Fruit fly (Drosophila melanogaster) whole organism, embryonic: ENCODE measurements around the gene Polr2I.

Experiments used
- Adf1 ChIP-seq: fragments of 200-800 bp; sonication (Bioruptor generic); IDR thresholded peaks from 2 replicates; pipeline ENCODE4 v1.3.6; 2022; ENCODE audit warnings: missing biosample characterization, missing genetic modification characterization
- Aef1 ChIP-seq: fragments of 200-800 bp; sonication (Bioruptor generic); IDR thresholded peaks from 3 replicates; pipeline ENCODE4 v1.3.6; 2022; ENCODE audit warnings: missing biosample characterization, missing genetic modification characterization
- CG10366 ChIP-seq: fragments of 200-800 bp; sonication (Bioruptor generic); IDR thresholded peaks from 2 replicates; pipeline ENCODE4 v1.3.6; 2022; ENCODE audit warnings: missing biosample characterization, missing genetic modification characterization
- CG10462 ChIP-seq: fragments of 200-800 bp; sonication (Bioruptor generic); optimal IDR thresholded peaks from 2 replicates; lab custom pipeline; 2016; ENCODE audit warnings: missing biosample characterization, missing genetic modification characterization
- CG11723 ChIP-seq: fragments of 200-800 bp; sonication (Bioruptor generic); optimal IDR thresholded peaks from 2 replicates; lab custom pipeline; 2017; ENCODE audit warnings: missing biosample characterization, mild to moderate bottlenecking, missing genetic modification characterization
- CG12155 ChIP-seq: fragments of 200-800 bp; sonication (Bioruptor generic); optimal IDR thresholded peaks from 3 replicates; lab custom pipeline; 2016; ENCODE audit warnings: missing biosample characterization, missing genetic modification characterization
- CG12659 ChIP-seq: fragments of 200-800 bp; sonication (Bioruptor generic); optimal IDR thresholded peaks from 3 replicates; lab custom pipeline; 2017; ENCODE audit warnings: mild to moderate bottlenecking, missing biosample characterization, missing genetic modification reagents, missing genetic modification characterization
- CG14667 ChIP-seq: fragments of 200-800 bp; sonication (Bioruptor generic); IDR thresholded peaks from 2 replicates; pipeline ENCODE4 v1.3.6; 2022; ENCODE audit warnings: missing biosample characterization, missing genetic modification characterization
- CG14710 ChIP-seq: fragments of 200-800 bp; sonication (Bioruptor generic); optimal IDR thresholded peaks from 3 replicates; lab custom pipeline; 2019; ENCODE audit warnings: missing biosample characterization, mild to moderate bottlenecking, missing genetic modification characterization, moderate library complexity
- CG1603 ChIP-seq: fragments of 200-800 bp; sonication (Bioruptor generic); optimal IDR thresholded peaks from 2 replicates; lab custom pipeline; 2019; ENCODE audit warnings: missing biosample characterization, mild to moderate bottlenecking, missing genetic modification characterization, moderate library complexity
- CG17328 ChIP-seq: fragments of 200-800 bp; sonication (Bioruptor generic); IDR thresholded peaks from 2 replicates; pipeline ENCODE4 v1.3.6; 2022; ENCODE audit warnings: missing biosample characterization, missing genetic modification characterization
- CG17385 ChIP-seq: fragments of 200-800 bp; sonication (Bioruptor generic); optimal IDR thresholded peaks from 3 replicates; lab custom pipeline; 2018; ENCODE audit warnings: missing biosample characterization, mild to moderate bottlenecking, missing genetic modification characterization
- CG18262 ChIP-seq: fragments of 200-800 bp; optimal IDR thresholded peaks from 3 replicates; lab custom pipeline; 2019; ENCODE audit warnings: missing biosample characterization, mild to moderate bottlenecking, missing genetic modification characterization, moderate library complexity
- CG1832 ChIP-seq: fragments of 200-800 bp; sonication (Bioruptor generic); optimal IDR thresholded peaks from 2 replicates; lab custom pipeline; 2017; ENCODE audit warnings: missing biosample characterization, mild to moderate bottlenecking, missing genetic modification characterization, inconsistent platforms
- CG2116 ChIP-seq: fragments of 200-800 bp; sonication (Bioruptor generic); optimal IDR thresholded peaks from 3 replicates; lab custom pipeline; 2018; ENCODE audit warnings: missing biosample characterization, mild to moderate bottlenecking, missing genetic modification characterization
- CG2199 ChIP-seq: fragments of 200-800 bp; sonication (Bioruptor generic); IDR thresholded peaks from 3 replicates; pipeline ENCODE4 v1.3.6; 2022; ENCODE audit warnings: missing biosample characterization, missing genetic modification characterization
- CG2202 ChIP-seq: fragments of 200-800 bp; sonication (Bioruptor generic); optimal IDR thresholded peaks from 2 replicates; lab custom pipeline; 2018; ENCODE audit warnings: missing biosample characterization, mild to moderate bottlenecking, missing genetic modification characterization
- CG2712 ChIP-seq: fragments of 200-800 bp; optimal IDR thresholded peaks from 3 replicates; lab custom pipeline; 2019; ENCODE audit warnings: missing biosample characterization, mild to moderate bottlenecking, missing genetic modification characterization, moderate library complexity
- CG31441 ChIP-seq: fragments of 200-800 bp; sonication (Bioruptor generic); IDR thresholded peaks from 2 replicates; pipeline ENCODE4 v1.3.6; 2022; ENCODE audit warnings: missing biosample characterization, missing genetic modification characterization
- CG33213 ChIP-seq: fragments of 200-800 bp; sonication (Bioruptor generic); optimal IDR thresholded peaks from 3 replicates; lab custom pipeline; 2016; ENCODE audit warnings: missing biosample characterization, missing genetic modification characterization
- CG3847 ChIP-seq: fragments of 200-800 bp; sonication (Bioruptor generic); IDR thresholded peaks from 2 replicates; pipeline ENCODE4 v1.3.6; 2022; ENCODE audit warnings: missing biosample characterization, missing genetic modification characterization
- CG4617 ChIP-seq: fragments of 200-800 bp; sonication (Bioruptor generic); optimal IDR thresholded peaks from 3 replicates; lab custom pipeline; 2016; ENCODE audit warnings: missing biosample characterization, missing genetic modification characterization, borderline replicate concordance
- CG4854 ChIP-seq: fragments of 200-800 bp; sonication (Bioruptor generic); optimal IDR thresholded peaks from 2 replicates; lab custom pipeline; 2016; ENCODE audit warnings: missing biosample characterization, missing genetic modification characterization, inconsistent platforms
- CG5245 ChIP-seq: fragments of 200-800 bp; sonication (Bioruptor generic); optimal IDR thresholded peaks from 3 replicates; lab custom pipeline; 2016; ENCODE audit warnings: missing biosample characterization, missing genetic modification characterization
- CG6175 ChIP-seq: fragments of 200-800 bp; sonication (Bioruptor generic); IDR thresholded peaks from 3 replicates; pipeline ENCODE4 v1.3.6; 2022; ENCODE audit warnings: missing biosample characterization, missing genetic modification characterization
- CG6272 ChIP-seq: fragments of 200-800 bp; sonication (Bioruptor generic); IDR thresholded peaks from 2 replicates; pipeline ENCODE4 v1.3.6; 2022; ENCODE audit warnings: missing biosample characterization, missing genetic modification characterization
- CG6689 ChIP-seq: fragments of 200-800 bp; sonication (Bioruptor generic); IDR thresholded peaks from 2 replicates; pipeline ENCODE4 v1.3.6; 2022; ENCODE audit warnings: missing biosample characterization, missing genetic modification characterization
- CG7372 ChIP-seq: fragments of 200-800 bp; sonication (Bioruptor generic); IDR thresholded peaks from 2 replicates; pipeline ENCODE4 v1.3.6; 2022; ENCODE audit warnings: missing biosample characterization, missing genetic modification characterization
- CG9215 ChIP-seq: fragments of 200-800 bp; sonication (Bioruptor generic); IDR thresholded peaks from 2 replicates; pipeline ENCODE4 v1.3.6; 2022; ENCODE audit warnings: missing biosample characterization, missing genetic modification characterization
- Dll ChIP-seq: fragments of 200-800 bp; sonication (Bioruptor generic); IDR thresholded peaks from 4 replicates; pipeline ENCODE4 v1.3.6; 2022; ENCODE audit warnings: missing biosample characterization, missing genetic modification characterization; ENCODE audit not compliant: partially characterized antibody
- Dp ChIP-seq: fragments of 200-800 bp; sonication (Bioruptor generic); optimal IDR thresholded peaks from 2 replicates; lab custom pipeline; 2018; ENCODE audit warnings: missing biosample characterization, mild to moderate bottlenecking, missing genetic modification characterization, moderate library complexity
- GATAe ChIP-seq: fragments of 200-800 bp; sonication (Bioruptor generic); conservative IDR thresholded peaks from 2 replicates; pipeline ENCODE4 v1.3.6; 2022; ENCODE audit warnings: missing biosample characterization, missing genetic modification characterization
- H15 ChIP-seq: fragments of 200-800 bp; sonication (Bioruptor generic); IDR thresholded peaks from 3 replicates; pipeline ENCODE4 v1.3.6; 2022; ENCODE audit warnings: missing biosample characterization, missing genetic modification characterization
- HmgD ChIP-seq: fragments of 200-800 bp; sonication (Bioruptor generic); optimal IDR thresholded peaks from 3 replicates; lab custom pipeline; 2016; ENCODE audit warnings: missing biosample characterization, missing genetic modification characterization
- Jarid2 ChIP-seq: fragments of 200-800 bp; sonication (Bioruptor generic); optimal IDR thresholded peaks from 3 replicates; lab custom pipeline; 2017; ENCODE audit warnings: mild to moderate bottlenecking, missing biosample characterization, missing genetic modification reagents, missing genetic modification characterization
- Lhr ChIP-seq: fragments of 200-800 bp; sonication (Bioruptor generic); optimal IDR thresholded peaks from 3 replicates; lab custom pipeline; 2017; ENCODE audit warnings: mild to moderate bottlenecking, missing biosample characterization, missing genetic modification reagents, missing genetic modification characterization
- bowl ChIP-seq: fragments of 200-800 bp; sonication (Bioruptor generic); IDR thresholded peaks from 2 replicates; pipeline ENCODE4 v1.3.6; 2022; ENCODE audit warnings: missing biosample characterization, missing genetic modification characterization
- cas ChIP-seq: fragments of 200-800 bp; sonication (Bioruptor generic); IDR thresholded peaks from 2 replicates; pipeline ENCODE4 v1.3.6; 2022; ENCODE audit warnings: missing biosample characterization, missing genetic modification characterization
- lmd ChIP-seq: fragments of 200-800 bp; sonication (Bioruptor generic); IDR thresholded peaks from 2 replicates; pipeline ENCODE4 v1.3.6; 2022; ENCODE audit warnings: missing biosample characterization, missing genetic modification characterization
- phol ChIP-seq: fragments of 200-800 bp; sonication (Bioruptor generic); optimal IDR thresholded peaks from 3 replicates; lab custom pipeline; 2018; ENCODE audit warnings: missing biosample characterization, mild to moderate bottlenecking, missing genetic modification characterization, moderate library complexity
- pros ChIP-seq: fragments of 200-800 bp; sonication (Bioruptor generic); optimal IDR thresholded peaks from 3 replicates; lab custom pipeline; 2019; ENCODE audit warnings: missing biosample characterization, mild to moderate bottlenecking, missing genetic modification characterization, moderate library complexity
- row ChIP-seq: fragments of 200-800 bp; sonication (Bioruptor generic); IDR thresholded peaks from 3 replicates; pipeline ENCODE4 v1.3.6; 2022; ENCODE audit warnings: missing biosample characterization, missing genetic modification characterization
- sc ChIP-seq, 3 experiments: fragments of >200 bp in 2 of 3; fragments of 200-800 bp in 1 of 3; sonication (Bioruptor generic) in 1 of 3; optimal IDR thresholded peaks; 2 replicates in 2 of 3; 3 replicates in 1 of 3; lab custom pipeline; 2017; ENCODE audit warnings: mild to moderate bottlenecking in 1 of 3, missing biosample characterization in 1 of 3, missing genetic modification characterization in 1 of 3, missing genetic modification reagents in 1 of 3
- slou ChIP-seq: fragments of 200-800 bp; sonication (Bioruptor generic); optimal IDR thresholded peaks from 3 replicates; lab custom pipeline; 2016; ENCODE audit warnings: missing biosample characterization, missing genetic modification characterization
- so ChIP-seq: fragments of 200-800 bp; sonication (Bioruptor generic); IDR thresholded peaks from 3 replicates; pipeline ENCODE4 v1.3.6; 2022; ENCODE audit warnings: missing biosample characterization, missing genetic modification characterization
- usp ChIP-seq: fragments of >200 bp; optimal IDR thresholded peaks from 2 replicates; lab custom pipeline; 2017; ENCODE audit warnings: missing biosample characterization, missing genetic modification characterization
- yki ChIP-seq: fragments of >200 bp; optimal IDR thresholded peaks from 3 replicates; lab custom pipeline; 2018
- zf30C ChIP-seq: fragments of 200-800 bp; sonication (Bioruptor generic); optimal IDR thresholded peaks from 3 replicates; lab custom pipeline; 2018; ENCODE audit warnings: missing biosample characterization, mild to moderate bottlenecking, missing genetic modification characterization

Gene Polr2I

dm6 chr3R:14346838-14347745, 38.2 kb downstream of the Polr2I start (continued):
- peak; percentile 25 for TF ChIP-seq Jarid2 (GFP tag; lab: Kevin White, UChicago)
- TF ChIP-seq CG12155 (GFP tag; lab: Kevin White, UChicago), result peak; percentile 36
- no peak for TF ChIP-seq CG6272 (GFP tag; lab: Robert Waterston, UW)
- no peak for TF ChIP-seq yki (lab: Kevin White, UChicago)
- peak; percentile 66 for TF ChIP-seq phol (tag; lab: Kevin White, UChicago)
- TF ChIP-seq CG1832 (GFP tag; lab: Kevin White, UChicago), result peak; percentile 62
- TF ChIP-seq CG33213 (GFP tag; lab: Kevin White, UChicago), result peak; percentile 2
- TF ChIP-seq CG2202, result no peak
- no peak for TF ChIP-seq CG4854 (GFP tag; lab: Kevin White, UChicago)
- no peak for TF ChIP-seq CG4617 (GFP tag; lab: Kevin White, UChicago)
- TF ChIP-seq Aef1 (GFP tag; lab: Robert Waterston, UW), result peak; percentile 24; the same call in 1 of the 3 replicates
- TF ChIP-seq CG17328 (GFP tag; lab: Robert Waterston, UW), result peak; percentile 52; the same call in 1 of the 2 replicates
- peak; percentile 96 for TF ChIP-seq Adf1 (GFP tag; lab: Robert Waterston, UW)
- TF ChIP-seq CG6175, result no peak
- TF ChIP-seq CG5245, result peak; percentile 30
- peak; percentile 63; the same call in 2 of the 3 replicates for TF ChIP-seq so
- no peak for TF ChIP-seq GATAe (GFP tag; lab: Robert Waterston, UW)
- 0 out of 2 replicates have a peak, but pooled peaks have one; percentile 46 for TF ChIP-seq cas
- no peak for TF ChIP-seq sc (optimal IDR thresholded peaks at IDR 0.05; lab: Kevin White, UChicago)
- peak; percentile 10 for TF ChIP-seq sc (GFP tag; optimal IDR thresholded peaks at IDR 0.05; lab: Kevin White, UChicago)
- peak; percentile 49 for TF ChIP-seq CG18262 (tag; lab: Kevin White, UChicago)
- TF ChIP-seq CG3847 (GFP tag; lab: Robert Waterston, UW), result 0 out of 2 replicates have a peak, but pooled peaks have one; percentile 29
- peak; percentile 56 for TF ChIP-seq slou (GFP tag; lab: Kevin White, UChicago)
- TF ChIP-seq bowl (GFP tag; lab: Robert Waterston, UW), result no peak
- TF ChIP-seq zf30C (GFP tag; lab: Kevin White, UChicago), result no peak
- TF ChIP-seq CG2199 (GFP tag; lab: Robert Waterston, UW), result peak; percentile 61; the same call in 1 of the 3 replicates
- peak; percentile 56; the same call in 2 of the 3 replicates for TF ChIP-seq row (GFP tag; lab: Robert Waterston, UW)
- TF ChIP-seq Lhr (GFP tag; lab: Kevin White, UChicago), result no peak
- TF ChIP-seq CG14667, result 0 out of 2 replicates have a peak, but pooled peaks have one; percentile 17
- peak; percentile 3 for TF ChIP-seq CG1603 (tag; lab: Kevin White, UChicago)
- peak; percentile 40 for TF ChIP-seq CG10366 (GFP tag; lab: Robert Waterston, UW)
- peak; percentile 16 for TF ChIP-seq CG2116 (GFP tag; lab: Kevin White, UChicago)
- peak; percentile 55 for TF ChIP-seq pros
- TF ChIP-seq CG9215 (GFP tag; lab: Robert Waterston, UW), result no peak
- no peak for TF ChIP-seq Dp (GFP tag; lab: Kevin White, UChicago)
- no peak for TF ChIP-seq usp
- TF ChIP-seq lmd (GFP tag; lab: Robert Waterston, UW), result peak; percentile 50
- 0 out of 3 replicates have a peak, but pooled peaks have one; percentile 6 for TF ChIP-seq H15 (GFP tag; lab: Robert Waterston, UW)
- peak; percentile 40 for TF ChIP-seq CG11723 (GFP tag; lab: Kevin White, UChicago)
- TF ChIP-seq CG7372, result no peak
- peak; percentile 77 for TF ChIP-seq CG31441 (GFP tag; lab: Robert Waterston, UW)
- TF ChIP-seq CG2712 (tag; lab: Kevin White, UChicago), result peak; percentile 59
- TF ChIP-seq HmgD (GFP tag; lab: Kevin White, UChicago), result no peak
- TF ChIP-seq Dll (GFP tag; lab: Robert Waterston, UW), result peak; percentile 53; the same call in 2 of the 4 replicates
- TF ChIP-seq CG14710, result peak; percentile 31
- peak; percentile 60 for TF ChIP-seq CG12659 (GFP tag; lab: Kevin White, UChicago)
- peak; percentile 12 for TF ChIP-seq CG10462 (GFP tag; lab: Kevin White, UChicago)
- TF ChIP-seq CG17385, result peak; percentile 61
- TF ChIP-seq CG6689 (GFP tag; lab: Robert Waterston, UW), result peak; percentile 58; the same call in 1 of the 2 replicates
